Worm (Caenorhabditis elegans) whole organism, L4 larva: ENCODE measurements around the gene aldo-2.

Experiments used
- D1046.2 ChIP-seq: fragments of 200-800 bp; sonication (Bioruptor generic); IDR thresholded peaks from 2 replicates; pipeline ENCODE4 v1.3.6; 2022; ENCODE audit warnings: missing genetic modification characterization, missing compliant biosample characterization
- F10B5.3 ChIP-seq: sonication (generic microtip); optimal IDR thresholded peaks from 2 replicates; lab custom pipeline; 2016; ENCODE audit warnings: mild to moderate bottlenecking, missing genetic modification characterization, missing compliant biosample characterization
- F37D6.2 ChIP-seq: sonication (generic microtip); optimal IDR thresholded peaks from 2 replicates; lab custom pipeline; 2016; ENCODE audit warnings: mild to moderate bottlenecking, missing genetic modification characterization, missing compliant biosample characterization
- R02D3.7 ChIP-seq: fragments of 150-350 bp; sonication (generic microtip); optimal IDR thresholded peaks from 3 replicates; lab custom pipeline; 2014; ENCODE audit warnings: missing biosample characterization, missing genetic modification characterization
- T20F7.1 ChIP-seq: fragments of 200-800 bp; sonication (Bioruptor generic); optimal IDR thresholded peaks from 2 replicates; lab custom pipeline; 2018; ENCODE audit warnings: mild to moderate bottlenecking, missing genetic modification characterization, missing compliant biosample characterization
- T26A8.4 ChIP-seq: fragments of 200-800 bp; sonication (Bioruptor generic); IDR thresholded peaks from 2 replicates; pipeline ENCODE4 v1.3.6; 2022; ENCODE audit warnings: missing genetic modification characterization, missing compliant biosample characterization
- Y105C5A.15 ChIP-seq: fragments of 200-800 bp; sonication (Bioruptor generic); IDR thresholded peaks from 2 replicates; pipeline ENCODE4 v1.3.6; 2022; ENCODE audit warnings: missing genetic modification characterization, missing compliant biosample characterization
- Y5F2A.4 ChIP-seq: fragments of 200-800 bp; sonication (Bioruptor generic); optimal IDR thresholded peaks from 2 replicates; lab custom pipeline; 2018; ENCODE audit warnings: mild to moderate bottlenecking, missing genetic modification characterization, missing compliant biosample characterization
- Y75B8A.6 ChIP-seq: fragments of 200-800 bp; sonication (Bioruptor generic); IDR thresholded peaks from 2 replicates; pipeline ENCODE4 v1.3.6; 2022; ENCODE audit warnings: missing genetic modification reagents, missing genetic modification characterization, missing compliant biosample characterization
- ZK337.2 ChIP-seq: fragments of 200-800 bp; sonication (Bioruptor generic); IDR thresholded peaks from 2 replicates; pipeline ENCODE4 v1.3.6; 2022; ENCODE audit warnings: missing genetic modification reagents, missing genetic modification characterization, missing compliant biosample characterization
- ZK546.5 ChIP-seq, 2 experiments: sonication (generic microtip); optimal IDR thresholded peaks; 2 replicates each; lab custom pipeline; 2017; ENCODE audit warnings: missing biosample characterization in 2 of 2, missing genetic modification characterization in 2 of 2
- aha-1 ChIP-seq: fragments of 150-350 bp; peaks from one replicate; lab custom pipeline; 2014; ENCODE audit warnings: missing biosample characterization, missing genetic modification characterization
- ama-1 ChIP-seq: fragments of 150-350 bp; optimal IDR thresholded peaks from 2 replicates; lab custom pipeline; 2014; ENCODE audit warnings: inconsistent platforms, mixed read lengths
- ceh-44 ChIP-seq: fragments of 200-800 bp; sonication (Bioruptor generic); IDR thresholded peaks from 2 replicates; pipeline ENCODE4 v1.3.6; 2022; ENCODE audit warnings: missing genetic modification reagents, missing genetic modification characterization, missing compliant biosample characterization
- ctbp-1 ChIP-seq: fragments of 200-800 bp; sonication (Bioruptor generic); IDR thresholded peaks from 2 replicates; pipeline ENCODE4 v1.3.6; 2022; ENCODE audit warnings: missing genetic modification reagents, missing genetic modification characterization, missing compliant biosample characterization
- daf-16 ChIP-seq, 3 experiments: sonication (generic microtip); optimal IDR thresholded peaks; 2 replicates each; lab custom pipeline; 2016 to 2017; ENCODE audit warnings: missing genetic modification characterization in 3 of 3, missing genetic modification reagents in 3 of 3, mild to moderate bottlenecking in 2 of 3, missing compliant biosample characterization in 2 of 3, missing biosample characterization in 1 of 3, moderate library complexity in 1 of 3
- dmd-6 ChIP-seq: fragments of 200-800 bp; sonication (Bioruptor generic); IDR thresholded peaks from 2 replicates; pipeline ENCODE4 v1.3.6; 2022; ENCODE audit warnings: missing genetic modification reagents, missing genetic modification characterization, missing compliant biosample characterization
- dmd-8 ChIP-seq: fragments of 200-800 bp; sonication (Bioruptor generic); IDR thresholded peaks from 2 replicates; pipeline ENCODE4 v1.3.6; 2022; ENCODE audit warnings: missing genetic modification characterization, missing compliant biosample characterization
- dpl-1 ChIP-seq: fragments of 150-350 bp; optimal IDR thresholded peaks from 2 replicates; lab custom pipeline; 2014; ENCODE audit warnings: missing biosample characterization, missing genetic modification reagents, missing genetic modification characterization
- duxl-1 ChIP-seq: sonication (generic microtip); optimal IDR thresholded peaks from 2 replicates; lab custom pipeline; 2016; ENCODE audit warnings: mild to moderate bottlenecking, missing genetic modification characterization, moderate library complexity, missing compliant biosample characterization; ENCODE audit not compliant: poor library complexity
- dve-1 ChIP-seq: sonication (generic microtip); optimal IDR thresholded peaks from 2 replicates; lab custom pipeline; 2017; ENCODE audit warnings: antibody characterized with exemption, mild to moderate bottlenecking, missing genetic modification characterization, missing compliant biosample characterization; ENCODE audit not compliant: insufficient read depth
- gei-8 ChIP-seq: fragments of 200-800 bp; sonication (Bioruptor generic); optimal IDR thresholded peaks from 2 replicates; lab custom pipeline; 2018; ENCODE audit warnings: mild to moderate bottlenecking, missing genetic modification characterization, missing compliant biosample characterization
- hlh-11 ChIP-seq: fragments of 200-800 bp; sonication (Bioruptor generic); optimal IDR thresholded peaks from 2 replicates; lab custom pipeline; 2018; ENCODE audit warnings: mild to moderate bottlenecking, missing genetic modification characterization, missing compliant biosample characterization
- hlh-30 ChIP-seq: sonication (generic microtip); optimal IDR thresholded peaks from 2 replicates; lab custom pipeline; 2017; ENCODE audit warnings: antibody characterized with exemption, mild to moderate bottlenecking, missing genetic modification characterization, missing compliant biosample characterization; ENCODE audit not compliant: insufficient read depth
- lin-13 ChIP-seq: fragments of 150-350 bp; optimal IDR thresholded peaks from 2 replicates; lab custom pipeline; 2014; ENCODE audit warnings: missing biosample characterization, missing genetic modification reagents, missing genetic modification characterization
- lin-38 ChIP-seq: fragments of 200-800 bp; sonication (Bioruptor generic); IDR thresholded peaks from 2 replicates; pipeline ENCODE4 v1.3.6; 2022; ENCODE audit warnings: missing genetic modification reagents, missing genetic modification characterization, missing compliant biosample characterization
- lin-39 ChIP-seq: fragments of 150-350 bp; optimal IDR thresholded peaks from 2 replicates; lab custom pipeline; 2014; ENCODE audit warnings: missing biosample characterization, missing genetic modification reagents, missing genetic modification characterization
- lsy-2 ChIP-seq, 2 experiments: fragments of 150-350 bp in 1 of 2; sonication (generic microtip) in 1 of 2; optimal IDR thresholded peaks; 2 replicates each; lab custom pipeline; 2014 to 2017; ENCODE audit warnings: missing biosample characterization in 2 of 2, missing genetic modification characterization in 2 of 2
- mdl-1 ChIP-seq, 2 experiments: fragments of 150-350 bp in 1 of 2; sonication (generic microtip) in 1 of 2; optimal IDR thresholded peaks; 2 replicates each; lab custom pipeline; 2014 to 2017; ENCODE audit warnings: missing biosample characterization in 2 of 2, missing genetic modification characterization in 2 of 2
- mdt-29 ChIP-seq: fragments of 200-800 bp; sonication (Bioruptor generic); IDR thresholded peaks from 2 replicates; pipeline ENCODE4 v1.3.6; 2022; ENCODE audit warnings: missing genetic modification reagents, missing genetic modification characterization, missing compliant biosample characterization
- mep-1 ChIP-seq: fragments of 150-350 bp; sonication (generic microtip); optimal IDR thresholded peaks from 3 replicates; lab custom pipeline; 2014; ENCODE audit warnings: missing biosample characterization, missing genetic modification characterization
- mes-2 ChIP-seq: sonication (generic microtip); optimal IDR thresholded peaks from 2 replicates; lab custom pipeline; 2016; ENCODE audit warnings: missing genotype, mild to moderate bottlenecking, missing genetic modification characterization, missing compliant biosample characterization; ENCODE audit not compliant: poor library complexity, severe bottlenecking
- mxl-2 ChIP-seq: fragments of 200-800 bp; sonication (Bioruptor generic); conservative IDR thresholded peaks from 2 replicates; pipeline ENCODE4 v1.3.6; 2022; ENCODE audit warnings: missing genetic modification reagents, missing genetic modification characterization, missing compliant biosample characterization
- nhr-10 ChIP-seq: fragments of 150-350 bp; optimal IDR thresholded peaks from 2 replicates; lab custom pipeline; 2014; ENCODE audit warnings: missing biosample characterization, missing genetic modification characterization
- nhr-102 ChIP-seq: sonication (generic microtip); optimal IDR thresholded peaks from 2 replicates; lab custom pipeline; 2016; ENCODE audit warnings: mild to moderate bottlenecking, missing genetic modification characterization, moderate library complexity, missing compliant biosample characterization
- nhr-25 ChIP-seq: sonication (generic microtip); optimal IDR thresholded peaks from 2 replicates; lab custom pipeline; 2017; ENCODE audit warnings: missing genetic modification characterization, mild to moderate bottlenecking, missing compliant biosample characterization, antibody characterized with exemption, moderate library complexity, borderline replicate concordance; ENCODE audit not compliant: insufficient read depth
- nhr-28 ChIP-seq: fragments of 150-350 bp; optimal IDR thresholded peaks from 2 replicates; lab custom pipeline; 2014; ENCODE audit warnings: missing biosample characterization, missing genetic modification characterization
- nhr-48 ChIP-seq: sonication (generic microtip); optimal IDR thresholded peaks from 2 replicates; lab custom pipeline; 2016; ENCODE audit warnings: mild to moderate bottlenecking, missing genetic modification characterization, missing compliant biosample characterization
- nhr-77 ChIP-seq: fragments of 150-350 bp; optimal IDR thresholded peaks from 2 replicates; lab custom pipeline; 2014; ENCODE audit warnings: missing biosample characterization, missing genetic modification characterization
- php-3 ChIP-seq: fragments of 200-800 bp; sonication (Bioruptor generic); IDR thresholded peaks from 2 replicates; pipeline ENCODE4 v1.3.6; 2022; ENCODE audit warnings: missing genetic modification reagents, missing genetic modification characterization, missing compliant biosample characterization
- spr-1 ChIP-seq: sonication (generic microtip); optimal IDR thresholded peaks from 2 replicates; lab custom pipeline; 2016; ENCODE audit warnings: mild to moderate bottlenecking, missing genetic modification characterization, missing compliant biosample characterization
- unc-39 ChIP-seq: sonication (generic microtip); optimal IDR thresholded peaks from 2 replicates; lab custom pipeline; 2017; ENCODE audit warnings: missing biosample characterization, missing genetic modification characterization
- unc-62 ChIP-seq, 3 experiments: fragments of 150-350 bp in 1 of 3; sonication (generic microtip); optimal IDR thresholded peaks in 2 of 3; peaks in 1 of 3; 1 replicate in 1 of 3; 2 replicates in 2 of 3; lab custom pipeline; 2014 to 2017; ENCODE audit warnings: missing biosample characterization in 3 of 3, missing genetic modification characterization in 3 of 3, missing genetic modification reagents in 3 of 3, missing genotype in 1 of 3
- zfp-2 ChIP-seq: sonication (generic microtip); optimal IDR thresholded peaks from 2 replicates; lab custom pipeline; 2016; ENCODE audit warnings: mild to moderate bottlenecking, missing genetic modification characterization, missing compliant biosample characterization
- ztf-11 ChIP-seq: fragments of 150-350 bp; optimal IDR thresholded peaks from 2 replicates; lab custom pipeline; 2014; ENCODE audit warnings: missing biosample characterization, missing genetic modification characterization

Gene aldo-2

ce11 chrIII:5874664-5875417 lies 1.6 kb downstream of the aldo-2 start (continued):
- TF ChIP-seq ZK546.5 (tag; optimal IDR thresholded peaks at IDR 0.05; lab: Kevin White, UChicago) (no peak), nhr-77 (no peak), daf-16 (GFP tag; optimal IDR thresholded peaks at IDR 0.05; lab: Kevin White, UChicago) (no peak), daf-16 (tag; optimal IDR thresholded peaks at IDR 0.05; lab: Kevin White, UChicago) (no peak), unc-62 (GFP tag; optimal IDR thresholded peaks at IDR 0.05 in 1 of 2; lab: Kevin White, UChicago) (no peak), unc-62 (tag; optimal IDR thresholded peaks at IDR 0.05; lab: Kevin White, UChicago) (no peak), dmd-8 (no peak), ctbp-1 (GFP tag; lab: Robert Waterston, UW) (no peak), mxl-2 (GFP tag; lab: Robert Waterston, UW) (no peak), F10B5.3 (tag; lab: Kevin White, UChicago) (no peak), D1046.2 (GFP tag; lab: Robert Waterston, UW) (0 out of 2 replicates have a peak, but pooled peaks have one; percentile 47), dve-1 (tag; lab: Kevin White, UChicago) (no peak), lin-39 (tag; lab: Kevin White, UChicago) (no peak), T20F7.1 (GFP tag; lab: Kevin White, UChicago) (peak; percentile 12)

DNA sequence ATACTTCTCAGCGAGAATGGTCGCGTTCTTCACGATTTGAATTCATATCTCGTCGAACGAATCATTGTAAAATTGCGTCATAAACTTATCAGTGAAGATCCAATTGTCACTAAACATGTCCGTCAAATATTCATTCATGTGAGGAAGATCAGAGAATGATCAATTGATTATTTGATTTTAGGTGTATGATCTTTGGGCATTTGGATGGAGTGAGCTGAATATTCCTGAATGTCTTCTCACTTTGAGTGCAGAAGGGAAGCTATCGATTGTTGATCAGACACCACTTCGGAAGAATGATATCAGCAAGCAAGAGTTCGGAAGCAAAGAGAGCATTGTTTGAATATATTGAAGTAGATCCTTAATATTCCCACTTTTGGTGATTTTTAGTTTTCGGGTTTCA lies 2.2 kb downstream of the aldo-2 start:
- TF ChIP-seq dmd-6 (GFP tag; lab: Robert Waterston, UW) (peak; percentile 58), unc-62 (GFP tag; optimal IDR thresholded peaks at IDR 0.05 in 1 of 2; lab: Kevin White, UChicago) (peak in 1 of 2 experiments; percentile 98), unc-62 (tag; optimal IDR thresholded peaks at IDR 0.05; lab: Kevin White, UChicago) (no peak), php-3 (no peak), dve-1 (tag; lab: Kevin White, UChicago) (peak; percentile 96), gei-8 (peak; percentile 43), lin-38 (GFP tag; lab: Robert Waterston, UW) (peak; percentile 40; the same call in 1 of the 2 replicates), spr-1 (tag; lab: Kevin White, UChicago) (peak; percentile 22), dpl-1 (GFP tag; lab: Kevin White, UChicago) (peak; percentile 11), lsy-2 (tag; optimal IDR thresholded peaks at IDR 0.05; lab: Kevin White, UChicago) (peak in 1 of 2 experiments; percentile 62), mes-2 (tag; lab: Kevin White, UChicago) (peak; percentile 42), duxl-1 (tag; lab: Kevin White, UChicago) (no peak), Y75B8A.6 (GFP tag; lab: Robert Waterston, UW) (peak; percentile 68), F37D6.2 (tag; lab: Kevin White, UChicago) (no peak), ZK337.2 (GFP tag; lab: Robert Waterston, UW) (no peak), nhr-102 (tag; lab: Kevin White, UChicago) (peak; percentile 51), zfp-2 (tag; lab: Kevin White, UChicago) (no peak), aha-1 (tag; lab: Kevin White, UChicago) (peak; percentile 92), ztf-11 (tag; lab: Kevin White, UChicago) (no peak), daf-16 (GFP tag; optimal IDR thresholded peaks at IDR 0.05; lab: Kevin White, UChicago) (no peak), daf-16 (tag; optimal IDR thresholded peaks at IDR 0.05; lab: Kevin White, UChicago) (peak; percentile 58), mdt-29 (GFP tag; lab: Robert Waterston, UW) (peak; percentile 51; the same call in 1 of the 2 replicates), nhr-77 (peak; percentile 61), hlh-30 (tag; lab: Kevin White, UChicago) (peak; percentile 55), Y5F2A.4 (peak; percentile 37), ama-1 (peak; percentile 66), nhr-28 (tag; lab: Kevin White, UChicago) (no peak), Y105C5A.15 (GFP tag; lab: Robert Waterston, UW) (no peak), T20F7.1 (GFP tag; lab: Kevin White, UChicago) (peak; percentile 74), lin-13 (GFP tag; lab: Kevin White, UChicago) (peak; percentile 40), R02D3.7 (tag; lab: Kevin White, UChicago) (no peak), ceh-44 (GFP tag; lab: Robert Waterston, UW) (no peak), mep-1 (tag; lab: Kevin White, UChicago) (peak; percentile 80), unc-39 (tag; lab: Kevin White, UChicago) (no peak), mdl-1 (tag; optimal IDR thresholded peaks at IDR 0.05; lab: Kevin White, UChicago) (peak in 1 of 2 experiments; percentile 31), nhr-25 (peak; percentile 85), T26A8.4 (GFP tag; lab: Robert Waterston, UW) (peak; percentile 31; the same call in 1 of the 2 replicates), hlh-11 (peak; percentile 64), nhr-48 (tag; lab: Kevin White, UChicago) (peak; percentile 68), nhr-10 (tag; lab: Kevin White, UChicago) (peak; percentile 64)
